Worm (Caenorhabditis elegans) whole organism, L4 larva: ENCODE results near the gene F48E8.4.

Experiments
- R02D3.7 ChIP-seq: fragments of 150-350 bp; sonication (generic microtip); optimal IDR thresholded peaks from 3 replicates; lab custom pipeline; 2014; ENCODE audit warnings: missing biosample characterization, missing genetic modification characterization
- T20F7.1 ChIP-seq: fragments of 200-800 bp; sonication (Bioruptor generic); optimal IDR thresholded peaks from 2 replicates; lab custom pipeline; 2018; ENCODE audit warnings: mild to moderate bottlenecking, missing genetic modification characterization, missing compliant biosample characterization
- aly-2 ChIP-seq: sonication (generic microtip); optimal IDR thresholded peaks from 2 replicates; lab custom pipeline; 2018; ENCODE audit warnings: missing biosample characterization, missing genetic modification characterization
- lin-38 ChIP-seq: fragments of 200-800 bp; sonication (Bioruptor generic); IDR thresholded peaks from 2 replicates; pipeline ENCODE4 v1.3.6; 2022; ENCODE audit warnings: missing genetic modification reagents, missing genetic modification characterization, missing compliant biosample characterization
- lsy-2 ChIP-seq, 2 experiments: fragments of 150-350 bp in 1 of 2; sonication (generic microtip) in 1 of 2; optimal IDR thresholded peaks; 2 replicates each; lab custom pipeline; 2014 to 2017; ENCODE audit warnings: missing biosample characterization in 2 of 2, missing genetic modification characterization in 2 of 2
- pqm-1 ChIP-seq: sonication (generic microtip); optimal IDR thresholded peaks from 2 replicates; lab custom pipeline; 2017; ENCODE audit warnings: missing biosample characterization, missing genetic modification characterization
- snpc-4 ChIP-seq: fragments of 150-350 bp; optimal IDR thresholded peaks from 2 replicates; lab custom pipeline; 2014; ENCODE audit warnings: missing biosample characterization, missing genetic modification characterization

DNA sequence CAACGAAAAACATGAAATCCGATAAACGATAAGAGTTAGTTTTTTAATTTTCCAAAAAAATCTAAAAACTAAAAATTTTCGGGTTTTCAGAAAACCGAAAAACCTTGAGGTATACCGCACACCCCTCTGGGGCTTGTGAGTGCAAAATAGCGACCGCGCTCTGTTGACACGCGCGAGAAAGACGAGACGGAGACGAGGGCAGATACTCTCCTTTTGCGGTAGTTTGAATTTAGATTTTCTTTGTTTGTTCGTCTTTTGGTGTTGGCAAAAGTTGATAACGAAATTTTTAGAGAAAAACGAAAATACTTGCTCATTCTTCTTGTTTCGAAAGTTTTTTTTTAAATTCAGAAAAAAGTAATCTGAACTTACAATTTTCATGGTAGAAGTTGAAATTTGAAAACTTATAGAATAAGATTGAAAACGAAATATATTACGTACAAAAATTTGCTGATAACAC lies 47.7 kb upstream of the F48E8.4 start, which contains the start of the genes W03A5.2 and Y32H12A.8:
- peak; percentile 75 for TF ChIP-seq lin-38 (GFP tag; lab: Robert Waterston, UW)
- TF ChIP-seq R02D3.7 (tag; lab: Kevin White, UChicago) = no peak
- TF ChIP-seq T20F7.1 (GFP tag; lab: Kevin White, UChicago) = no peak
- peak; percentile 16 for TF ChIP-seq pqm-1
- TF ChIP-seq snpc-4 = no peak
- peak in 1 of 2 experiments; percentile 57 for TF ChIP-seq lsy-2 (tag; optimal IDR thresholded peaks at IDR 0.05; lab: Kevin White, UChicago)
- no peak for TF ChIP-seq aly-2 (tag; lab: Kevin White, UChicago)
